Worm (Caenorhabditis elegans) whole organism, midembryonic: Measurements from ENCODE around the gene cyp-33C5.

ENCODE experiments used
- flt-1 ChIP-seq: fragments of 200-800 bp; sonication (Bioruptor generic); IDR thresholded peaks from 2 replicates; pipeline ENCODE4 v1.3.6; 2022; ENCODE audit warnings: missing genetic modification characterization, missing compliant biosample characterization
- med-1 ChIP-seq: sonication (generic microtip); optimal IDR thresholded peaks from 2 replicates; lab custom pipeline; 2017; ENCODE audit warnings: missing genetic modification characterization, mild to moderate bottlenecking, missing compliant biosample characterization, antibody characterized with exemption, missing genetic modification reagents; ENCODE audit not compliant: insufficient read depth
- ref-1 ChIP-seq: fragments of 200-800 bp; sonication (Bioruptor generic); conservative IDR thresholded peaks from 2 replicates; pipeline ENCODE4 v1.3.6; 2022; ENCODE audit warnings: missing genetic modification reagents, missing genetic modification characterization, missing compliant biosample characterization
- tab-1 ChIP-seq: fragments of 200-800 bp; sonication (Bioruptor generic); IDR thresholded peaks from 2 replicates; pipeline ENCODE4 v1.3.6; 2022; ENCODE audit warnings: missing genetic modification characterization, missing compliant biosample characterization

DNA sequence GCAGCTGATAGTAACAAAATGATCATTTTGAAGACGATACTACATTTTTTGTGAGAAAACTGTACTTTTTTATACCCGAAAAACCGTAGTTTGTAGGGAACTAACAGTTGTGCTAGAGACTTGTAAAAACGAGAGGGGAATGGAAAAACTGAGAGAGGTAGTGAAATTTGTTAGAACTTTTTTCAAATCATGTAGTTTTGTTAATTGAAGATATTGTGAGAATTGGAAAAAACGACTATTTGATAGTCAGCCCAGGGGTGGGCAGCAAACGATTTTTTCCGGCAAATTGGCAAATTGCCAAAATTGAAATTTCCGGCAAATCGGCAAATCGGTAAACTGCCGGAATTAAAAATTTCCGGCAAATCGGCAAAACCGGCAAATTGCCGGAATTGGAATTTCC, 4.5 kb downstream of the cyp-33C5 start, which contains the start of gene cyp-33C6:
- TF ChIP-seq tab-1 (GFP tag; lab: Robert Waterston, UW) (no peak), ref-1 (GFP tag; lab: Robert Waterston, UW) (no peak), med-1 (GFP tag; lab: Kevin White, UChicago) (no peak), flt-1 (GFP tag; lab: Robert Waterston, UW) (no peak)
